Worm (Caenorhabditis elegans) whole organism, early embryonic: ENCODE measurements around the gene T26E4.3.
"Not testable (repeated sequence)": the region's sequence is repeated elsewhere in the genome, so short reads cannot be mapped to it uniquely, and the experiment has no call there.

Experiments used
- B0310.2 ChIP-seq: sonication (generic microtip); optimal IDR thresholded peaks from 2 replicates; lab custom pipeline; 2016; ENCODE audit warnings: mild to moderate bottlenecking, missing genetic modification characterization, missing compliant biosample characterization
- F13C5.2 ChIP-seq: sonication (generic microtip); optimal IDR thresholded peaks from 2 replicates; lab custom pipeline; 2017; ENCODE audit warnings: mild to moderate bottlenecking, missing genetic modification characterization, inconsistent platforms, missing compliant biosample characterization
- aly-1 ChIP-seq: sonication (generic microtip); optimal IDR thresholded peaks from 2 replicates; lab custom pipeline; 2016; ENCODE audit warnings: missing genetic modification characterization, missing compliant biosample characterization
- ama-1 ChIP-seq: fragments of 150-350 bp; optimal IDR thresholded peaks from 2 replicates; lab custom pipeline; 2014
- ceh-36 ChIP-seq: sonication (generic microtip); optimal IDR thresholded peaks from 2 replicates; lab custom pipeline; 2016; ENCODE audit warnings: missing genetic modification characterization, inconsistent platforms, missing compliant biosample characterization
- ets-7 ChIP-seq: sonication (generic microtip); optimal IDR thresholded peaks from 2 replicates; lab custom pipeline; 2016; ENCODE audit warnings: missing genotype, missing genetic modification characterization, missing compliant biosample characterization
- flt-1 ChIP-seq: fragments of 200-800 bp; sonication (Bioruptor generic); IDR thresholded peaks from 2 replicates; pipeline ENCODE4 v1.3.6; 2022; ENCODE audit warnings: missing genetic modification characterization, missing compliant biosample characterization
- hmbx-1 ChIP-seq: sonication (generic microtip); optimal IDR thresholded peaks from 2 replicates; lab custom pipeline; 2016; ENCODE audit warnings: mild to moderate bottlenecking, missing genetic modification characterization, missing compliant biosample characterization
- hmg-4 ChIP-seq: fragments of 200-800 bp; sonication (Bioruptor generic); optimal IDR thresholded peaks from 2 replicates; lab custom pipeline; 2018; ENCODE audit warnings: mild to moderate bottlenecking, missing genetic modification characterization, missing compliant biosample characterization
- pes-1 ChIP-seq: fragments of 200-800 bp; sonication (Bioruptor generic); IDR thresholded peaks from 2 replicates; pipeline ENCODE4 v1.3.6; 2022; ENCODE audit warnings: missing genetic modification reagents, missing genetic modification characterization, missing compliant biosample characterization
- scrt-1 ChIP-seq: fragments of 200-800 bp; sonication (Bioruptor generic); IDR thresholded peaks from 2 replicates; pipeline ENCODE4 v1.3.6; 2022; ENCODE audit warnings: missing genetic modification characterization, missing compliant biosample characterization
- sea-1 ChIP-seq: fragments of 200-800 bp; sonication (Bioruptor generic); conservative IDR thresholded peaks from 2 replicates; pipeline ENCODE4 v1.3.6; 2022; ENCODE audit warnings: missing genetic modification characterization, missing compliant biosample characterization
- tbx-37 ChIP-seq: fragments of 200-800 bp; sonication (Bioruptor generic); conservative IDR thresholded peaks from 2 replicates; pipeline ENCODE4 v1.3.6; 2022; ENCODE audit warnings: missing genetic modification reagents, missing genetic modification characterization, missing compliant biosample characterization
- tra-4 ChIP-seq: sonication (generic microtip); optimal IDR thresholded peaks from 2 replicates; lab custom pipeline; 2017; ENCODE audit warnings: missing genetic modification characterization, missing compliant biosample characterization

DNA sequence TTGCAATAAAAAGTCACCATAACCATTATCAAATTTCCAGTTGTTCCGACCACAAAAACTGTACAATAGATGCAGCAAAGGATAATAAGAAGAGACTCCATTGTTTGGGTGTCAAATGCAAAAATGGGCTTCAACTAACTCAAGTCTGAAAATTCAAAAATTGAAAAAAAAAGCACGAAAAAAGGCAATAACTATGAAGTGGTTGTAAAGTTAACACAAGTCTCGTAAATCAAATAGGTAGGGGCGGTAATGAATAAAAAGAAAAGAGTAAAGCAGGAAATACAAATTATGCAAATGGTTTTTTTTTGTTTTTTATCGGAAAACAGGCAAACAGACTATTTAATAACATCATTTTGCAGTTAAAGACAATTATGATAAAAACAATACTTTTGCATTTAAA is 24.8 kb downstream of the T26E4.3 start, which contains the start of gene srsx-38:
- not testable (repeated sequence) for TF ChIP-seq ama-1; tbx-37; B0310.2 (tag; lab: Kevin White, UChicago); ets-7 (tag; lab: Kevin White, UChicago); scrt-1 (GFP tag; lab: Robert Waterston, UW); sea-1; flt-1 (GFP tag; lab: Robert Waterston, UW); ceh-36 (tag; lab: Kevin White, UChicago); hmbx-1; aly-1 (tag; lab: Kevin White, UChicago); tra-4 (tag; lab: Kevin White, UChicago); pes-1 (GFP tag; lab: Robert Waterston, UW); F13C5.2; hmg-4 (GFP tag; lab: Kevin White, UChicago)
